Fruit fly (Drosophila melanogaster) whole organism, embryonic: ENCODE results near the gene Pde9.

Source experiments
- CG1024 ChIP-seq: fragments of 200-800 bp; sonication (Bioruptor generic); IDR thresholded peaks from 2 replicates; pipeline ENCODE4 v1.3.6; 2022; ENCODE audit warnings: missing biosample characterization, missing genetic modification characterization
- CG10321 ChIP-seq: fragments of 200-800 bp; sonication (Bioruptor generic); IDR thresholded peaks from 2 replicates; pipeline ENCODE4 v1.3.6; 2022; ENCODE audit warnings: missing biosample characterization, missing genetic modification characterization
- CG10431 ChIP-seq: fragments of 200-800 bp; sonication (Bioruptor generic); optimal IDR thresholded peaks from 3 replicates; lab custom pipeline; 2018; ENCODE audit warnings: missing biosample characterization, mild to moderate bottlenecking, missing genetic modification characterization
- CG11398 ChIP-seq: fragments of 200-800 bp; sonication (Bioruptor generic); optimal IDR thresholded peaks from 2 replicates; lab custom pipeline; 2016; ENCODE audit warnings: missing biosample characterization, missing genetic modification characterization
- CG11504 ChIP-seq: fragments of 200-800 bp; sonication (Bioruptor generic); optimal IDR thresholded peaks from 3 replicates; lab custom pipeline; 2019; ENCODE audit warnings: missing biosample characterization, mild to moderate bottlenecking, missing genetic modification characterization, moderate library complexity
- CG12155 ChIP-seq: fragments of 200-800 bp; sonication (Bioruptor generic); optimal IDR thresholded peaks from 3 replicates; lab custom pipeline; 2016; ENCODE audit warnings: missing biosample characterization, missing genetic modification characterization
- CG12299 ChIP-seq: fragments of 200-800 bp; sonication (Bioruptor generic); optimal IDR thresholded peaks from 2 replicates; lab custom pipeline; 2018; ENCODE audit warnings: missing biosample characterization, mild to moderate bottlenecking, missing genetic modification characterization
- CG12942 ChIP-seq: fragments of 200-800 bp; sonication (Bioruptor generic); optimal IDR thresholded peaks from 3 replicates; lab custom pipeline; 2016; ENCODE audit warnings: missing biosample characterization, missing genetic modification characterization
- CG18599 ChIP-seq: fragments of 200-800 bp; sonication (Bioruptor generic); optimal IDR thresholded peaks from 3 replicates; lab custom pipeline; 2017; ENCODE audit warnings: missing biosample characterization, missing genetic modification characterization, mild to moderate bottlenecking, moderate library complexity, missing genetic modification reagents
- CG18619 ChIP-seq: fragments of 200-800 bp; sonication (Bioruptor generic); optimal IDR thresholded peaks from 3 replicates; lab custom pipeline; 2017; ENCODE audit warnings: missing biosample characterization, mild to moderate bottlenecking, missing genetic modification characterization
- CG2116 ChIP-seq: fragments of 200-800 bp; sonication (Bioruptor generic); optimal IDR thresholded peaks from 3 replicates; lab custom pipeline; 2018; ENCODE audit warnings: missing biosample characterization, mild to moderate bottlenecking, missing genetic modification characterization
- CG2678 ChIP-seq: fragments of 200-800 bp; sonication (Bioruptor generic); optimal IDR thresholded peaks from 3 replicates; lab custom pipeline; 2019; ENCODE audit warnings: missing biosample characterization, mild to moderate bottlenecking, missing genetic modification characterization, moderate library complexity
- CG32772 ChIP-seq: fragments of 200-800 bp; sonication (Bioruptor generic); IDR thresholded peaks from 2 replicates; pipeline ENCODE4 v1.3.6; 2022; ENCODE audit warnings: missing biosample characterization, missing genetic modification characterization
- CG3281 ChIP-seq: fragments of 200-800 bp; sonication (Bioruptor generic); optimal IDR thresholded peaks from 3 replicates; lab custom pipeline; 2017; ENCODE audit warnings: missing biosample characterization, mild to moderate bottlenecking, missing genetic modification characterization
- CG6683 ChIP-seq: fragments of 200-800 bp; sonication (Bioruptor generic); optimal IDR thresholded peaks from 2 replicates; lab custom pipeline; 2017; ENCODE audit warnings: missing biosample characterization, mild to moderate bottlenecking, missing genetic modification characterization, missing genetic modification reagents
- CG8290 ChIP-seq, 3 experiments: fragments of 200-800 bp; sonication (Bioruptor generic); optimal IDR thresholded peaks; 2 replicates each; lab custom pipeline; 2016 to 2019; ENCODE audit warnings: missing biosample characterization in 3 of 3, missing genetic modification characterization in 3 of 3, mild to moderate bottlenecking in 2 of 3, moderate library complexity in 1 of 3
- CG9932 ChIP-seq: fragments of 200-800 bp; sonication (Bioruptor generic); IDR thresholded peaks from 2 replicates; pipeline ENCODE4 v1.3.6; 2022; ENCODE audit warnings: missing biosample characterization, missing genetic modification characterization
- Dll ChIP-seq: fragments of 200-800 bp; sonication (Bioruptor generic); IDR thresholded peaks from 4 replicates; pipeline ENCODE4 v1.3.6; 2022; ENCODE audit warnings: missing biosample characterization, missing genetic modification characterization; ENCODE audit not compliant: partially characterized antibody
- E2f2 ChIP-seq: fragments of 200-800 bp; sonication (Bioruptor generic); IDR thresholded peaks from 2 replicates; pipeline ENCODE4 v1.3.6; 2022; ENCODE audit warnings: missing biosample characterization, missing genetic modification characterization
- HmgZ ChIP-seq: fragments of 200-800 bp; sonication (Bioruptor generic); optimal IDR thresholded peaks from 2 replicates; lab custom pipeline; 2018; ENCODE audit warnings: missing biosample characterization, mild to moderate bottlenecking, missing genetic modification characterization
- Lhr ChIP-seq: fragments of 200-800 bp; sonication (Bioruptor generic); optimal IDR thresholded peaks from 3 replicates; lab custom pipeline; 2017; ENCODE audit warnings: mild to moderate bottlenecking, missing biosample characterization, missing genetic modification reagents, missing genetic modification characterization
- Max ChIP-seq: fragments of 200-800 bp; sonication (Bioruptor generic); optimal IDR thresholded peaks from 2 replicates; lab custom pipeline; 2016; ENCODE audit warnings: missing biosample characterization, mild to moderate bottlenecking, missing genetic modification characterization
- PHDP ChIP-seq: fragments of 200-800 bp; sonication (Bioruptor generic); optimal IDR thresholded peaks from 3 replicates; lab custom pipeline; 2018; ENCODE audit warnings: missing biosample characterization, mild to moderate bottlenecking, missing genetic modification characterization, moderate library complexity
- Usf ChIP-seq: fragments of 200-800 bp; sonication (Bioruptor generic); optimal IDR thresholded peaks from 2 replicates; lab custom pipeline; 2017; ENCODE audit warnings: missing genotype, missing biosample characterization, missing genetic modification characterization
- ab ChIP-seq: fragments of 200-800 bp; sonication (Bioruptor generic); optimal IDR thresholded peaks from 2 replicates; lab custom pipeline; 2016; ENCODE audit warnings: missing biosample characterization, missing genetic modification characterization
- bcd ChIP-seq: fragments of 200-800 bp; sonication (Bioruptor generic); optimal IDR thresholded peaks from 2 replicates; lab custom pipeline; 2017; ENCODE audit warnings: missing biosample characterization, mild to moderate bottlenecking, missing genetic modification characterization
- bowl ChIP-seq: fragments of 200-800 bp; sonication (Bioruptor generic); IDR thresholded peaks from 2 replicates; pipeline ENCODE4 v1.3.6; 2022; ENCODE audit warnings: missing biosample characterization, missing genetic modification characterization
- btn ChIP-seq: fragments of 200-800 bp; sonication (Bioruptor generic); optimal IDR thresholded peaks from 2 replicates; lab custom pipeline; 2016; ENCODE audit warnings: missing biosample characterization, missing genetic modification characterization
- caup ChIP-seq: fragments of 200-800 bp; sonication (Bioruptor generic); optimal IDR thresholded peaks from 3 replicates; lab custom pipeline; 2017; ENCODE audit warnings: missing biosample characterization, mild to moderate bottlenecking, missing genetic modification characterization, moderate library complexity; ENCODE audit not compliant: severe bottlenecking
- crp ChIP-seq, 2 experiments: fragments of 200-800 bp; sonication (Bioruptor generic); optimal IDR thresholded peaks; 2 replicates in 1 of 2; 3 replicates in 1 of 2; lab custom pipeline; 2017; ENCODE audit warnings: missing biosample characterization in 2 of 2, missing genetic modification characterization in 2 of 2, mild to moderate bottlenecking in 1 of 2, moderate library complexity in 1 of 2
- dan ChIP-seq: fragments of 200-800 bp; sonication (Bioruptor generic); IDR thresholded peaks from 2 replicates; pipeline ENCODE4 v1.3.6; 2022; ENCODE audit warnings: missing biosample characterization, missing genetic modification characterization
- ewg ChIP-seq: fragments of 200-800 bp; sonication (Bioruptor generic); optimal IDR thresholded peaks from 3 replicates; lab custom pipeline; 2017; ENCODE audit warnings: mild to moderate bottlenecking, missing biosample characterization, missing genetic modification reagents, missing genetic modification characterization
- gce ChIP-seq: fragments of 200-800 bp; sonication (Bioruptor generic); IDR thresholded peaks from 3 replicates; pipeline ENCODE4 v1.3.6; 2022; ENCODE audit warnings: missing biosample characterization, missing genetic modification characterization
- gem ChIP-seq: fragments of 200-800 bp; sonication (Bioruptor generic); optimal IDR thresholded peaks from 2 replicates; lab custom pipeline; 2019; ENCODE audit warnings: missing biosample characterization, mild to moderate bottlenecking, missing genetic modification characterization, moderate library complexity
- gfzf ChIP-seq: fragments of 200-800 bp; sonication (Bioruptor generic); optimal IDR thresholded peaks from 2 replicates; lab custom pipeline; 2016; ENCODE audit warnings: missing biosample characterization, mild to moderate bottlenecking, missing genetic modification characterization, moderate library complexity
- hkb ChIP-seq, 2 experiments: fragments of 200-800 bp in 1 of 2; fragments of >200 bp in 1 of 2; sonication (Bioruptor generic) in 1 of 2; IDR thresholded peaks in 1 of 2; optimal IDR thresholded peaks in 1 of 2; 2 replicates each; pipeline versions ENCODE4 v1.3.6 to Lab custom; 2017 to 2022; ENCODE audit warnings: missing biosample characterization in 1 of 2, missing genetic modification characterization in 1 of 2
- kah ChIP-seq: fragments of 200-800 bp; sonication (Bioruptor generic); optimal IDR thresholded peaks from 2 replicates; lab custom pipeline; 2018; ENCODE audit warnings: missing biosample characterization, mild to moderate bottlenecking, missing genetic modification characterization
- mam ChIP-seq: fragments of 200-800 bp; sonication (Bioruptor generic); optimal IDR thresholded peaks from 3 replicates; lab custom pipeline; 2016; ENCODE audit warnings: missing biosample characterization, missing genetic modification characterization
- mld ChIP-seq: fragments of 200-800 bp; sonication (Bioruptor generic); IDR thresholded peaks from 3 replicates; pipeline ENCODE4 v1.3.6; 2022; ENCODE audit warnings: missing biosample characterization, missing genetic modification characterization; ENCODE audit not compliant: partially characterized antibody
- psq ChIP-seq: fragments of 200-800 bp; sonication (Bioruptor generic); optimal IDR thresholded peaks from 2 replicates; lab custom pipeline; 2017; ENCODE audit warnings: missing biosample characterization, missing genetic modification characterization
- pum ChIP-seq: fragments of 200-800 bp; sonication (Bioruptor generic); optimal IDR thresholded peaks from 2 replicates; lab custom pipeline; 2016; ENCODE audit warnings: missing biosample characterization, missing genetic modification characterization
- ranshi ChIP-seq: fragments of 200-800 bp; sonication (Bioruptor generic); IDR thresholded peaks from 2 replicates; pipeline ENCODE4 v1.3.6; 2022; ENCODE audit warnings: missing biosample characterization, missing genetic modification characterization
- schlank ChIP-seq: fragments of 200-800 bp; sonication (Bioruptor generic); optimal IDR thresholded peaks from 2 replicates; lab custom pipeline; 2018; ENCODE audit warnings: missing biosample characterization, mild to moderate bottlenecking, missing genetic modification characterization
- shn ChIP-seq: fragments of 200-800 bp; sonication (Bioruptor generic); optimal IDR thresholded peaks from 3 replicates; lab custom pipeline; 2016; ENCODE audit warnings: missing biosample characterization, missing genetic modification characterization
- sob ChIP-seq: fragments of 200-800 bp; sonication (Bioruptor generic); IDR thresholded peaks from 2 replicates; pipeline ENCODE4 v1.3.6; 2022; ENCODE audit warnings: missing biosample characterization, missing genetic modification characterization
- stwl ChIP-seq: fragments of 200-800 bp; sonication (Bioruptor generic); optimal IDR thresholded peaks from 3 replicates; lab custom pipeline; 2018; ENCODE audit warnings: missing biosample characterization, mild to moderate bottlenecking, missing genetic modification characterization, moderate library complexity
- tap ChIP-seq: fragments of 200-800 bp; optimal IDR thresholded peaks from 3 replicates; lab custom pipeline; 2019; ENCODE audit warnings: missing biosample characterization, mild to moderate bottlenecking, missing genetic modification characterization, moderate library complexity
- tll ChIP-seq, 2 experiments: fragments of 200-800 bp in 1 of 2; fragments of >200 bp in 1 of 2; sonication (Bioruptor generic) in 1 of 2; optimal IDR thresholded peaks; 2 replicates each; lab custom pipeline; 2017 to 2019; ENCODE audit warnings: missing biosample characterization in 2 of 2, missing genetic modification characterization in 2 of 2, mild to moderate bottlenecking in 1 of 2, moderate library complexity in 1 of 2
- toy ChIP-seq: fragments of 200-800 bp; sonication (Bioruptor generic); IDR thresholded peaks from 2 replicates; pipeline ENCODE4 v1.3.6; 2022; ENCODE audit warnings: missing biosample characterization, missing genetic modification characterization
- vfl ChIP-seq: fragments of 200-800 bp; sonication (Bioruptor generic); optimal IDR thresholded peaks from 2 replicates; lab custom pipeline; 2016; ENCODE audit warnings: missing biosample characterization, missing genetic modification characterization

Gene Pde9

dm6 chrX:12897150-12897549 is at the start of gene Pde9 (continued):
- TF ChIP-seq CG32772 (no peak), CG12155 (GFP tag; lab: Kevin White, UChicago) (no peak), tll (GFP tag; optimal IDR thresholded peaks at IDR 0.05; lab: Kevin White, UChicago) (no peak), caup (GFP tag; lab: Kevin White, UChicago) (no peak), shn (no peak), CG8290 (GFP tag; optimal IDR thresholded peaks at IDR 0.05; lab: Kevin White, UChicago) (no peak), CG8290 (tag; optimal IDR thresholded peaks at IDR 0.05; lab: Kevin White, UChicago) (peak in 1 of 2 experiments; percentile 44), CG12942 (GFP tag; lab: Kevin White, UChicago) (no peak), crp (GFP tag; optimal IDR thresholded peaks at IDR 0.05; lab: Kevin White, UChicago) (peak in 1 of 2 experiments; percentile 1), pum (no peak), tap (no peak), CG12299 (tag; lab: Kevin White, UChicago) (no peak), CG3281 (GFP tag; lab: Kevin White, UChicago) (no peak), Lhr (peak; percentile 28), PHDP (tag; lab: Kevin White, UChicago) (no peak), schlank (tag; lab: Kevin White, UChicago) (no peak), vfl (GFP tag; lab: Kevin White, UChicago) (no peak), bcd (GFP tag; lab: Kevin White, UChicago) (no peak), kah (no peak), psq (GFP tag; lab: Kevin White, UChicago) (no peak), Usf (GFP tag; lab: Kevin White, UChicago) (no peak), CG18619 (GFP tag; lab: Kevin White, UChicago) (no peak), mld (no peak), CG10321 (GFP tag; lab: Robert Waterston, UW) (no peak), CG2678 (tag; lab: Kevin White, UChicago) (no peak), btn (no peak), CG11398 (GFP tag; lab: Kevin White, UChicago) (no peak), HmgZ (tag; lab: Kevin White, UChicago) (peak; percentile 5), ranshi (GFP tag; lab: Robert Waterston, UW) (no peak), sob (GFP tag; lab: Robert Waterston, UW) (no peak), Max (GFP tag; lab: Kevin White, UChicago) (no peak), stwl (tag; lab: Kevin White, UChicago) (peak; percentile 87), toy (no peak), E2f2 (GFP tag; lab: Robert Waterston, UW) (peak; percentile 74), CG1024 (GFP tag; lab: Robert Waterston, UW) (no peak), mam (GFP tag; lab: Kevin White, UChicago) (no peak), CG9932 (GFP tag; lab: Robert Waterston, UW) (no peak), gce (GFP tag; lab: Robert Waterston, UW) (0 out of 3 replicates have a peak, but pooled peaks have one; percentile 30), CG2116 (GFP tag; lab: Kevin White, UChicago) (peak; percentile 9), CG6683 (no peak), hkb (optimal IDR thresholded peaks at IDR 0.05; lab: Kevin White, UChicago) (no peak), hkb (GFP tag; IDR thresholded peaks at IDR 0.05; lab: Robert Waterston, UW) (no peak), CG11504 (tag; lab: Kevin White, UChicago) (no peak), gem (no peak), CG10431 (GFP tag; lab: Kevin White, UChicago) (no peak), Dll (GFP tag; lab: Robert Waterston, UW) (no peak), ab (GFP tag; lab: Kevin White, UChicago) (no peak), gfzf (peak; percentile 73), bowl (GFP tag; lab: Robert Waterston, UW) (no peak), CG18599 (no peak), dan (GFP tag; lab: Robert Waterston, UW) (no peak), ewg (GFP tag; lab: Kevin White, UChicago) (no peak)
